Fruit fly (Drosophila melanogaster): ENCODE data around the gene CG3473.

CG3473 gene

dm6 chr2L:14552141-14552748 is 11.3 kb downstream of the CG3473 start (continued):
- TF ChIP-seq Atf3 (GFP tag; optimal IDR thresholded peaks at IDR 0.05) (peak; percentile 35), dan (GFP tag; IDR thresholded peaks at IDR 0.05) (0 out of 2 replicates have a peak, but pooled peaks have one; percentile 41), CG42726 (GFP tag; IDR thresholded peaks at IDR 0.05; ENCODE audit: partially characterized antibody) (no peak), Drgx (GFP tag; IDR thresholded peaks at IDR 0.05) (peak; percentile 62), inv (GFP tag; IDR thresholded peaks at IDR 0.05; ENCODE audit: partially characterized antibody) (no peak), CG1602 (GFP tag; optimal IDR thresholded peaks at IDR 0.05) (peak; percentile 57), CG9817 (tag; optimal IDR thresholded peaks at IDR 0.05) (peak; percentile 33), nerfin-2 (GFP tag; IDR thresholded peaks at IDR 0.05; ENCODE audit: partially characterized antibody) (no peak), pita (GFP tag; optimal IDR thresholded peaks at IDR 0.05) (no peak), Trl (optimal IDR thresholded peaks at IDR 0.05) (no peak), Trl (GFP tag; optimal IDR thresholded peaks at IDR 0.05) (peak; percentile 36), Vsx1 (GFP tag; optimal IDR thresholded peaks at IDR 0.05) (peak; percentile 48), Hr39 (optimal IDR thresholded peaks at IDR 0.05) (no peak), Elba2 (GFP tag; optimal IDR thresholded peaks at IDR 0.05) (peak; percentile 43), phol (tag; optimal IDR thresholded peaks at IDR 0.05) (peak; percentile 77), cad (GFP tag; optimal IDR thresholded peaks at IDR 0.05) (no peak), Hr3 (GFP tag; optimal IDR thresholded peaks at IDR 0.05) (peak; percentile 36), ase (GFP tag; IDR thresholded peaks at IDR 0.05) (no peak), HmgD (GFP tag; optimal IDR thresholded peaks at IDR 0.05) (peak; percentile 2), ewg (GFP tag; optimal IDR thresholded peaks at IDR 0.05) (peak; percentile 32), CG10543 (GFP tag; optimal IDR thresholded peaks at IDR 0.05) (no peak), Ravus (GFP tag; IDR thresholded peaks at IDR 0.05) (no peak), CG12744 (GFP tag; optimal IDR thresholded peaks at IDR 0.05) (peak; percentile 68), bab2 (GFP tag; optimal IDR thresholded peaks at IDR 0.05) (peak; percentile 70), NFAT (GFP tag; IDR thresholded peaks at IDR 0.05) (no peak), emc (GFP tag; optimal IDR thresholded peaks at IDR 0.05) (peak; percentile 14), CG15514 (GFP tag; optimal IDR thresholded peaks at IDR 0.05) (peak; percentile 14), CG15269 (tag; optimal IDR thresholded peaks at IDR 0.05) (peak; percentile 61), CG10654 (GFP tag; optimal IDR thresholded peaks at IDR 0.05) (peak; percentile 45), Hand (GFP tag; optimal IDR thresholded peaks at IDR 0.05) (peak; percentile 42), knrl (GFP tag; IDR thresholded peaks at IDR 0.05; ENCODE audit: partially characterized antibody) (no peak), Dref (GFP tag; IDR thresholded peaks at IDR 0.05) (no peak), D19A (tag; optimal IDR thresholded peaks at IDR 0.05) (peak; percentile 50), CG31224 (GFP tag; IDR thresholded peaks at IDR 0.05) (no peak), CG8290 (GFP tag; optimal IDR thresholded peaks at IDR 0.05) (peak; percentile 19), CG8290 (tag; optimal IDR thresholded peaks at IDR 0.05) (peak in 1 of 2 experiments; percentile 29), ara (GFP tag; IDR thresholded peaks at IDR 0.05) (peak; percentile 72), pzg (GFP tag; optimal IDR thresholded peaks at IDR 0.05) (no peak), salm (tag; optimal IDR thresholded peaks at IDR 0.05) (no peak), gcm2 (GFP tag; optimal IDR thresholded peaks at IDR 0.05) (no peak), zen2 (GFP tag; IDR thresholded peaks at IDR 0.05; ENCODE audit: partially characterized antibody) (no peak), CG11093 (GFP tag; IDR thresholded peaks at IDR 0.05) (no peak), CG9215 (GFP tag; IDR thresholded peaks at IDR 0.05) (no peak), hkb (optimal IDR thresholded peaks at IDR 0.05) (no peak), hkb (GFP tag; IDR thresholded peaks at IDR 0.05) (peak; percentile 55; the same call in 1 of the 2 replicates), CG15479 (GFP tag; optimal IDR thresholded peaks at IDR 0.05) (peak; percentile 0), pb (GFP tag; optimal IDR thresholded peaks at IDR 0.05) (peak; percentile 13), ken (GFP tag; IDR thresholded peaks at IDR 0.05) (peak; percentile 54; the same call in 1 of the 3 replicates), CG5953 (GFP tag; IDR thresholded peaks at IDR 0.05) (peak; percentile 50; the same call in 1 of the 2 replicates), CG10462 (GFP tag; optimal IDR thresholded peaks at IDR 0.05) (peak; percentile 23), CG15073 (GFP tag; optimal IDR thresholded peaks at IDR 0.05) (peak; percentile 45), CG10959 (GFP tag; IDR thresholded peaks at IDR 0.05) (peak; percentile 70)

All from whole organism, embryonic.